Worm (Caenorhabditis elegans) whole organism, L4/young adult: ENCODE data around the gene crb-1.

ENCODE experiments used
- W03F9.2 ChIP-seq: fragments of 150-350 bp; optimal IDR thresholded peaks from 2 replicates; lab custom pipeline; 2014; ENCODE audit warnings: missing biosample characterization, missing genetic modification characterization
- dao-5 ChIP-seq: sonication (generic microtip); optimal IDR thresholded peaks from 2 replicates; lab custom pipeline; 2016; ENCODE audit warnings: missing genotype, missing genetic modification characterization, moderate library complexity, missing compliant biosample characterization

- TF ChIP-seq dao-5 (tag; lab: Kevin White, UChicago) = no peak
- TF ChIP-seq W03F9.2 (tag; lab: Kevin White, UChicago) = no peak
Observed at ce11 chrX:17461958-17462357, 48.1 kb upstream of the crb-1 start.
